Worm (Caenorhabditis elegans) whole organism, L4 larva: ENCODE data around the gene ugt-38.

Source experiments
- F49E8.2 ChIP-seq: sonication (generic microtip); optimal IDR thresholded peaks from 2 replicates; lab custom pipeline; 2016; ENCODE audit warnings: missing compliant biosample characterization, mild to moderate bottlenecking, missing genetic modification characterization, borderline replicate concordance
- ZK546.5 ChIP-seq, 2 experiments: sonication (generic microtip); optimal IDR thresholded peaks; 2 replicates each; lab custom pipeline; 2017; ENCODE audit warnings: missing biosample characterization in 2 of 2, missing genetic modification characterization in 2 of 2
- ama-1 ChIP-seq: fragments of 150-350 bp; optimal IDR thresholded peaks from 2 replicates; lab custom pipeline; 2014; ENCODE audit warnings: inconsistent platforms, mixed read lengths
- ceh-82 ChIP-seq: sonication (generic microtip); optimal IDR thresholded peaks from 2 replicates; lab custom pipeline; 2017; ENCODE audit warnings: missing biosample characterization, missing genetic modification characterization
- dve-1 ChIP-seq: sonication (generic microtip); optimal IDR thresholded peaks from 2 replicates; lab custom pipeline; 2017; ENCODE audit warnings: antibody characterized with exemption, mild to moderate bottlenecking, missing genetic modification characterization, missing compliant biosample characterization; ENCODE audit not compliant: insufficient read depth
- fos-1 ChIP-seq: fragments of 150-350 bp; optimal IDR thresholded peaks from 2 replicates; lab custom pipeline; 2014; ENCODE audit warnings: missing biosample characterization, missing genetic modification characterization
- mdl-1 ChIP-seq, 2 experiments: fragments of 150-350 bp in 1 of 2; sonication (generic microtip) in 1 of 2; optimal IDR thresholded peaks; 2 replicates each; lab custom pipeline; 2014 to 2017; ENCODE audit warnings: missing biosample characterization in 2 of 2, missing genetic modification characterization in 2 of 2
- mxl-2 ChIP-seq: fragments of 200-800 bp; sonication (Bioruptor generic); conservative IDR thresholded peaks from 2 replicates; pipeline ENCODE4 v1.3.6; 2022; ENCODE audit warnings: missing genetic modification reagents, missing genetic modification characterization, missing compliant biosample characterization
- nhr-11 ChIP-seq: fragments of 150-350 bp; optimal IDR thresholded peaks from 2 replicates; lab custom pipeline; 2014; ENCODE audit warnings: missing biosample characterization, missing genetic modification characterization
- nhr-237 ChIP-seq: sonication (generic microtip); optimal IDR thresholded peaks from 2 replicates; lab custom pipeline; 2017; ENCODE audit warnings: missing biosample characterization, missing genetic modification characterization
- nhr-25 ChIP-seq: sonication (generic microtip); optimal IDR thresholded peaks from 2 replicates; lab custom pipeline; 2017; ENCODE audit warnings: missing genetic modification characterization, mild to moderate bottlenecking, missing compliant biosample characterization, antibody characterized with exemption, moderate library complexity, borderline replicate concordance; ENCODE audit not compliant: insufficient read depth
- nhr-41 ChIP-seq: fragments of 200-800 bp; sonication (Bioruptor generic); IDR thresholded peaks from 2 replicates; pipeline ENCODE4 v1.3.6; 2022; ENCODE audit warnings: missing genetic modification reagents, missing genetic modification characterization, missing compliant biosample characterization
- nhr-6 ChIP-seq: fragments of 150-350 bp; optimal IDR thresholded peaks from 2 replicates; lab custom pipeline; 2014; ENCODE audit warnings: missing biosample characterization, missing genetic modification characterization
- spr-1 ChIP-seq: sonication (generic microtip); optimal IDR thresholded peaks from 2 replicates; lab custom pipeline; 2016; ENCODE audit warnings: mild to moderate bottlenecking, missing genetic modification characterization, missing compliant biosample characterization

- TF ChIP-seq F49E8.2 (no peak), mxl-2 (no peak), dve-1 (tag; lab: Kevin White, UChicago) (no peak), mdl-1 (tag; optimal IDR thresholded peaks at IDR 0.05; lab: Kevin White, UChicago) (no peak), nhr-41 (GFP tag; lab: Robert Waterston, UW) (no peak), nhr-11 (no peak), ceh-82 (tag; lab: Kevin White, UChicago) (no peak), nhr-237 (tag; lab: Kevin White, UChicago) (no peak), nhr-25 (tag; lab: Kevin White, UChicago) (no peak), ZK546.5 (tag; optimal IDR thresholded peaks at IDR 0.05; lab: Kevin White, UChicago) (no peak), fos-1 (tag; lab: Kevin White, UChicago) (no peak), spr-1 (tag; lab: Kevin White, UChicago) (no peak), nhr-6 (tag; lab: Kevin White, UChicago) (no peak), ama-1 (lab: Kevin White, UChicago) (no peak)
Observed at ce11 chrV:7130974-7131373, 16.3 kb downstream of the ugt-38 start, which contains the start of gene srx-36.
